Fruit fly (Drosophila melanogaster): ENCODE measurements around the gene Cog7.
A peak's percentile ranks its signal among the peaks of the same experiment; 100 is the strongest.

The Cog7 gene

DNA sequence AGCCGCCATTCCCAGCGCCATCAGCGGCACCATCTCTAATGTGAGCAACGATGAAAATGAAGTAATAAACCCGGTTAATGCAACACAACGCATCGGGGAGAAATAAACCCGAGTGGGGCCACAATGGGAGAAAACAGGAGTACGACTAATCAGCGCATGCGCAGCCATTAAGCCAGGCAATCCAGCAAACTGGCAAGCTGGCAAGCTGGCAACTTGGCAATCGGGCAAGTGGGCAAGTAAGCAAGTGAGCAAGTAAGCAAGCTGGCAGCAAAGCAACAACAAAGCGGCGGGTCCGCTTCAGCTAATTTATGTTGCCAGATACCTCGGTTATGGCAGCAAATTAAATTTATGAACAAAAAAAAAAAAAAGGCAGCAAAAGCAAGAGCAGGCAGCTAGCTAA lies 33.2 kb downstream of the Cog7 start:
- TF ChIP-seq slp2 (GFP tag; optimal IDR thresholded peaks at IDR 0.05) (no peak), CG8281 (tag; optimal IDR thresholded peaks at IDR 0.05) (peak; percentile 94)

dm6 chr3R:29898588-29898987 lies 34.3 kb downstream of the Cog7 start:
- TF ChIP-seq gem (tag; optimal IDR thresholded peaks at IDR 0.05) (peak; percentile 23), chinmo (GFP tag; IDR thresholded peaks at IDR 0.05; ENCODE audit: partially characterized antibody) (0 out of 4 replicates have a peak, but pooled peaks have one; percentile 34), sob (GFP tag; IDR thresholded peaks at IDR 0.05) (0 out of 2 replicates have a peak, but pooled peaks have one; percentile 26), caup (GFP tag; optimal IDR thresholded peaks at IDR 0.05; ENCODE audit: severe bottlenecking) (no peak), CG17186 (GFP tag; optimal IDR thresholded peaks at IDR 0.05) (no peak), row (GFP tag; IDR thresholded peaks at IDR 0.05) (peak; percentile 42; the same call in 2 of the 3 replicates), slbo (GFP tag; IDR thresholded peaks at IDR 0.05) (peak; percentile 56), hkb (optimal IDR thresholded peaks at IDR 0.05) (no peak), hkb (GFP tag; IDR thresholded peaks at IDR 0.05) (0 out of 2 replicates have a peak, but pooled peaks have one; percentile 7), CG17829 (tag; optimal IDR thresholded peaks at IDR 0.05) (no peak), CG18619 (GFP tag; optimal IDR thresholded peaks at IDR 0.05) (no peak), sug (tag; optimal IDR thresholded peaks at IDR 0.05) (peak; percentile 25), Drgx (GFP tag; IDR thresholded peaks at IDR 0.05) (peak; percentile 60; the same call in 1 of the 2 replicates), bsh (GFP tag; optimal IDR thresholded peaks at IDR 0.05) (no peak), Atf6 (GFP tag; IDR thresholded peaks at IDR 0.05) (peak; percentile 30; the same call in 1 of the 2 replicates), CG33557 (GFP tag; optimal IDR thresholded peaks at IDR 0.05) (no peak), CG10654 (GFP tag; optimal IDR thresholded peaks at IDR 0.05) (no peak), esg (GFP tag; conservative IDR thresholded peaks at IDR 0.05) (0 out of 2 replicates have a peak, but pooled peaks have one; percentile 10), Gsc (GFP tag; IDR thresholded peaks at IDR 0.05) (no peak), lilli (GFP tag; optimal IDR thresholded peaks at IDR 0.05) (peak; percentile 5), Scr (GFP tag; IDR thresholded peaks at IDR 0.05; ENCODE audit: partially characterized antibody) (no peak), CG9932 (GFP tag; IDR thresholded peaks at IDR 0.05) (peak; percentile 65), CG2678 (tag; optimal IDR thresholded peaks at IDR 0.05) (peak; percentile 19), Deaf1 (tag; optimal IDR thresholded peaks at IDR 0.05) (no peak), Med (GFP tag) (peak; percentile 83), Ravus (GFP tag; IDR thresholded peaks at IDR 0.05) (no peak), CG2120 (GFP tag; optimal IDR thresholded peaks at IDR 0.05) (peak; percentile 53), CG6813 (GFP tag; optimal IDR thresholded peaks at IDR 0.05) (no peak), CG4617 (GFP tag; optimal IDR thresholded peaks at IDR 0.05; ENCODE audit: borderline replicate concordance) (no peak), Rfx (GFP tag; IDR thresholded peaks at IDR 0.05) (peak; percentile 47; the same call in 1 of the 2 replicates), CG15269 (tag; optimal IDR thresholded peaks at IDR 0.05) (peak; percentile 5), CG32532 (GFP tag; IDR thresholded peaks at IDR 0.05) (0 out of 2 replicates have a peak, but pooled peaks have one; percentile 24), Hr3 (GFP tag; optimal IDR thresholded peaks at IDR 0.05) (no peak), dysf (GFP tag; IDR thresholded peaks at IDR 0.05) (peak; percentile 47; the same call in 1 of the 3 replicates), CG14965 (GFP tag; optimal IDR thresholded peaks at IDR 0.05; ENCODE audit: borderline replicate concordance) (no peak), C15 (GFP tag; IDR thresholded peaks at IDR 0.05) (no peak), NFAT (GFP tag; IDR thresholded peaks at IDR 0.05) (peak; percentile 19; the same call in 1 of the 2 replicates), ash1 (GFP tag; optimal IDR thresholded peaks at IDR 0.05) (no peak), al (GFP tag; IDR thresholded peaks at IDR 0.05) (peak; percentile 34; the same call in 1 of the 2 replicates), CrebB (tag; optimal IDR thresholded peaks at IDR 0.05) (no peak), abd-A (tag; optimal IDR thresholded peaks at IDR 0.05) (no peak), bigmax (GFP tag; optimal IDR thresholded peaks at IDR 0.05) (no peak), chn (GFP tag; optimal IDR thresholded peaks at IDR 0.05) (no peak), CG12236 (GFP tag; optimal IDR thresholded peaks at IDR 0.05) (no peak), Dref (GFP tag; IDR thresholded peaks at IDR 0.05) (no peak)

Data from whole organism, embryonic.